Worm (Caenorhabditis elegans) whole organism, L3 larva: ENCODE data around the gene rabr-1.

Experiments used
- R02D3.7 ChIP-seq: fragments of 150-350 bp; optimal IDR thresholded peaks from 2 replicates; lab custom pipeline; 2014; ENCODE audit warnings: missing biosample characterization, missing genetic modification characterization
- ama-1 ChIP-seq: fragments of 150-350 bp; optimal IDR thresholded peaks from 2 replicates; lab custom pipeline; 2018
- nhr-237 ChIP-seq: fragments of 150-350 bp; optimal IDR thresholded peaks from 2 replicates; lab custom pipeline; 2014; ENCODE audit warnings: missing biosample characterization, missing genetic modification characterization
- pqm-1 ChIP-seq: fragments of 150-350 bp; optimal IDR thresholded peaks from 2 replicates; lab custom pipeline; 2017; ENCODE audit warnings: missing biosample characterization, missing genetic modification characterization, inconsistent platforms
- snpc-4 ChIP-seq: fragments of 150-350 bp; optimal IDR thresholded peaks from 2 replicates; lab custom pipeline; 2014; ENCODE audit warnings: missing biosample characterization, missing genetic modification characterization

DNA sequence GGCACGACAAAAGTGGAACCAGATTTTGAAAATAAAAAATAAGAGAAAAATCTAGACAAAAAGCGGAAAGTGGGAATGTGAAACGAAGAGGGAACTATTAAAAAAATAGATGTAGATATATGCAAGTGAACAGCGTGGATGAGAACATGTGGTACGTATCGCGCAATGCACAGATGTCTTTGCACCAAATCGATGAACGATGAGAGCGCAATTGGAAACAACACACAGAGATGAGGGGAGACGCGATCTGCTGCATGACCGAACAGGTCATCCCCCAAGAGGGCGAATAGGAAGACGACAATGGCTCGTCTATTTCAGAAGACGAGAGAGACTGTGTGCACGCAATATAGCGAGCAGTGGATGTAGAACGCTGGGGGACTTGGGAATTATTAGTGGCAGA, 43.3 kb upstream of the rabr-1 start:
- TF ChIP-seq nhr-237 (tag; lab: Kevin White, UChicago), result no peak
- TF ChIP-seq R02D3.7 (tag; lab: Kevin White, UChicago), result no peak
- no peak for TF ChIP-seq snpc-4 (tag; lab: Kevin White, UChicago)
- no peak for TF ChIP-seq ama-1 (lab: Kevin White, UChicago)
- no peak for TF ChIP-seq pqm-1 (tag; lab: Kevin White, UChicago)
